Fruit fly (Drosophila melanogaster) whole organism, embryonic: Measurements from ENCODE around the gene CG46430.

ENCODE experiments used
- Adf1 ChIP-seq: fragments of 200-800 bp; sonication (Bioruptor generic); IDR thresholded peaks from 2 replicates; pipeline ENCODE4 v1.3.6; 2022; ENCODE audit warnings: missing biosample characterization, missing genetic modification characterization
- Awh ChIP-seq: fragments of 200-800 bp; sonication (Bioruptor generic); IDR thresholded peaks from 2 replicates; pipeline ENCODE4, ENCODE4 v1.3.6; 2022; ENCODE audit warnings: missing biosample characterization, missing genetic modification characterization
- B-H2 ChIP-seq: fragments of 200-800 bp; sonication (Bioruptor generic); optimal IDR thresholded peaks from 2 replicates; lab custom pipeline; 2018; ENCODE audit warnings: missing biosample characterization, mild to moderate bottlenecking, missing genetic modification characterization
- CG15269 ChIP-seq: fragments of 200-800 bp; sonication (Bioruptor generic); optimal IDR thresholded peaks from 2 replicates; lab custom pipeline; 2018; ENCODE audit warnings: missing biosample characterization, mild to moderate bottlenecking, missing genetic modification characterization, moderate library complexity
- CG16779 ChIP-seq: fragments of 200-800 bp; sonication (Bioruptor generic); IDR thresholded peaks from 2 replicates; pipeline ENCODE4 v1.3.6; 2022; ENCODE audit warnings: missing biosample characterization, missing genetic modification characterization
- CG17361 ChIP-seq: fragments of 200-800 bp; sonication (Bioruptor generic); IDR thresholded peaks from 3 replicates; pipeline ENCODE4 v1.3.6; 2022; ENCODE audit warnings: missing biosample characterization, missing genetic modification characterization
- CG2120 ChIP-seq: fragments of 200-800 bp; sonication (Bioruptor generic); optimal IDR thresholded peaks from 3 replicates; lab custom pipeline; 2016; ENCODE audit warnings: missing biosample characterization, missing genetic modification characterization
- CG2875 ChIP-seq: fragments of 200-800 bp; sonication (Bioruptor generic); optimal IDR thresholded peaks from 2 replicates; lab custom pipeline; 2017; ENCODE audit warnings: missing biosample characterization, mild to moderate bottlenecking, missing genetic modification characterization, missing genetic modification reagents
- CG30403 ChIP-seq: fragments of 200-800 bp; sonication (Bioruptor generic); optimal IDR thresholded peaks from 3 replicates; lab custom pipeline; 2016; ENCODE audit warnings: missing biosample characterization, missing genetic modification characterization
- CG30431 ChIP-seq: fragments of 200-800 bp; sonication (Bioruptor generic); optimal IDR thresholded peaks from 2 replicates; lab custom pipeline; 2017; ENCODE audit warnings: missing biosample characterization, missing genetic modification characterization
- CG31441 ChIP-seq: fragments of 200-800 bp; sonication (Bioruptor generic); IDR thresholded peaks from 2 replicates; pipeline ENCODE4 v1.3.6; 2022; ENCODE audit warnings: missing biosample characterization, missing genetic modification characterization
- CG3407 ChIP-seq: fragments of 200-800 bp; sonication (Bioruptor generic); optimal IDR thresholded peaks from 2 replicates; lab custom pipeline; 2018; ENCODE audit warnings: missing biosample characterization, mild to moderate bottlenecking, missing genetic modification characterization
- CG5245 ChIP-seq: fragments of 200-800 bp; sonication (Bioruptor generic); optimal IDR thresholded peaks from 3 replicates; lab custom pipeline; 2016; ENCODE audit warnings: missing biosample characterization, missing genetic modification characterization
- CG7357 ChIP-seq: fragments of 200-800 bp; sonication (Bioruptor generic); IDR thresholded peaks from 3 replicates; pipeline ENCODE4 v1.3.6; 2022; ENCODE audit warnings: missing biosample characterization, missing genetic modification characterization
- CG8765 ChIP-seq: fragments of 200-800 bp; sonication (Bioruptor generic); IDR thresholded peaks from 2 replicates; pipeline ENCODE4 v1.3.6; 2022; ENCODE audit warnings: missing biosample characterization, missing genetic modification characterization
- CG8924 ChIP-seq: fragments of 200-800 bp; optimal IDR thresholded peaks from 3 replicates; lab custom pipeline; 2019; ENCODE audit warnings: missing biosample characterization, mild to moderate bottlenecking, missing genetic modification characterization, moderate library complexity
- CG8944 ChIP-seq: fragments of 200-800 bp; sonication (Bioruptor generic); optimal IDR thresholded peaks from 3 replicates; lab custom pipeline; 2016; ENCODE audit warnings: missing biosample characterization, missing genetic modification characterization
- CG9437 ChIP-seq: fragments of 200-800 bp; sonication (Bioruptor generic); optimal IDR thresholded peaks from 2 replicates; lab custom pipeline; 2018; ENCODE audit warnings: missing biosample characterization, mild to moderate bottlenecking, missing genetic modification characterization
- Dbx ChIP-seq: fragments of 200-800 bp; sonication (Bioruptor generic); IDR thresholded peaks from 3 replicates; pipeline ENCODE4 v1.3.6; 2022; ENCODE audit warnings: missing biosample characterization, missing genetic modification characterization
- Elba2 ChIP-seq: fragments of 200-800 bp; sonication (Bioruptor generic); optimal IDR thresholded peaks from 3 replicates; lab custom pipeline; 2016; ENCODE audit warnings: missing biosample characterization, missing genetic modification characterization
- Ets65A ChIP-seq: fragments of 200-800 bp; sonication (Bioruptor generic); peaks from one replicate; lab custom pipeline; 2016; ENCODE audit warnings: missing biosample characterization, missing genetic modification characterization
- GATAe ChIP-seq: fragments of 200-800 bp; sonication (Bioruptor generic); conservative IDR thresholded peaks from 2 replicates; pipeline ENCODE4 v1.3.6; 2022; ENCODE audit warnings: missing biosample characterization, missing genetic modification characterization
- HLH54F ChIP-seq: fragments of 200-800 bp; sonication (Bioruptor generic); optimal IDR thresholded peaks from 3 replicates; lab custom pipeline; 2016; ENCODE audit warnings: missing biosample characterization, missing genetic modification characterization
- Hr39 ChIP-seq: fragments of >200 bp; optimal IDR thresholded peaks from 2 replicates; lab custom pipeline; 2017
- Hr51 ChIP-seq, 2 experiments: fragments of 200-800 bp; sonication (Bioruptor generic); optimal IDR thresholded peaks; 2 replicates in 1 of 2; 3 replicates in 1 of 2; lab custom pipeline; 2016 to 2018; ENCODE audit warnings: missing biosample characterization in 2 of 2, missing genetic modification characterization in 2 of 2, mild to moderate bottlenecking in 1 of 2, moderate library complexity in 1 of 2
- Trl ChIP-seq, 3 experiments: fragments of >200 bp in 2 of 3; fragments of 200-800 bp in 1 of 3; sonication (Bioruptor generic) in 1 of 3; optimal IDR thresholded peaks; 2 replicates in 1 of 3; 3 replicates in 2 of 3; lab custom pipeline; 2016 to 2017; ENCODE audit warnings: missing biosample characterization in 1 of 3, missing genetic modification characterization in 1 of 3
- amos ChIP-seq: fragments of 200-800 bp; sonication (Bioruptor generic); IDR thresholded peaks from 2 replicates; pipeline ENCODE4 v1.3.6; 2022; ENCODE audit warnings: missing biosample characterization, missing genetic modification characterization; ENCODE audit not compliant: partially characterized antibody
- br ChIP-seq: fragments of >200 bp; optimal IDR thresholded peaks from 2 replicates; lab custom pipeline; 2017
- cg ChIP-seq: fragments of 200-800 bp; sonication (Bioruptor generic); optimal IDR thresholded peaks from 3 replicates; lab custom pipeline; 2019; ENCODE audit warnings: missing biosample characterization, mild to moderate bottlenecking, missing genetic modification characterization, moderate library complexity
- crp ChIP-seq, 2 experiments: fragments of 200-800 bp; sonication (Bioruptor generic); optimal IDR thresholded peaks; 2 replicates in 1 of 2; 3 replicates in 1 of 2; lab custom pipeline; 2017; ENCODE audit warnings: missing biosample characterization in 2 of 2, missing genetic modification characterization in 2 of 2, mild to moderate bottlenecking in 1 of 2, moderate library complexity in 1 of 2
- da ChIP-seq: fragments of 200-800 bp; sonication (Bioruptor generic); optimal IDR thresholded peaks from 2 replicates; lab custom pipeline; 2016; ENCODE audit warnings: missing biosample characterization, missing genetic modification characterization
- dimm ChIP-seq: fragments of 200-800 bp; sonication (Bioruptor generic); IDR thresholded peaks from 2 replicates; pipeline ENCODE4 v1.3.6; 2022; ENCODE audit warnings: missing biosample characterization, missing genetic modification characterization
- dysf ChIP-seq: fragments of 200-800 bp; sonication (Bioruptor generic); IDR thresholded peaks from 3 replicates; pipeline ENCODE4 v1.3.6; 2022; ENCODE audit warnings: missing biosample characterization, missing genetic modification characterization
- eve ChIP-seq, 2 experiments: fragments of >200 bp; optimal IDR thresholded peaks; 2 replicates each; lab custom pipeline; 2017; ENCODE audit warnings: missing biosample characterization in 2 of 2, missing genetic modification characterization in 2 of 2
- ewg ChIP-seq: fragments of 200-800 bp; sonication (Bioruptor generic); optimal IDR thresholded peaks from 3 replicates; lab custom pipeline; 2017; ENCODE audit warnings: mild to moderate bottlenecking, missing biosample characterization, missing genetic modification reagents, missing genetic modification characterization
- eyg ChIP-seq: fragments of 200-800 bp; sonication (Bioruptor generic); optimal IDR thresholded peaks from 3 replicates; lab custom pipeline; 2016; ENCODE audit warnings: missing biosample characterization, missing genetic modification characterization
- grau ChIP-seq: fragments of 200-800 bp; optimal IDR thresholded peaks from 3 replicates; lab custom pipeline; 2019; ENCODE audit warnings: missing biosample characterization, mild to moderate bottlenecking, missing genetic modification characterization, moderate library complexity
- hb ChIP-seq: fragments of 200-800 bp; sonication (Bioruptor generic); IDR thresholded peaks from 3 replicates; pipeline ENCODE4 v1.3.6; 2022; ENCODE audit warnings: missing biosample characterization, missing genetic modification characterization; ENCODE audit not compliant: partially characterized antibody
- hth ChIP-seq: fragments of >200 bp; optimal IDR thresholded peaks from 2 replicates; lab custom pipeline; 2017; ENCODE audit warnings: inconsistent platforms
- inv ChIP-seq: fragments of 200-800 bp; sonication (Bioruptor generic); IDR thresholded peaks from 2 replicates; pipeline ENCODE4 v1.3.6; 2022; ENCODE audit warnings: missing biosample characterization, missing genetic modification characterization; ENCODE audit not compliant: partially characterized antibody
- nau ChIP-seq: fragments of 200-800 bp; sonication (Bioruptor generic); optimal IDR thresholded peaks from 3 replicates; lab custom pipeline; 2017; ENCODE audit warnings: missing biosample characterization, mild to moderate bottlenecking, missing genetic modification characterization, missing genetic modification reagents
- peb ChIP-seq: fragments of 200-800 bp; sonication (Bioruptor generic); IDR thresholded peaks from 2 replicates; pipeline ENCODE4 v1.3.6; 2022; ENCODE audit warnings: missing biosample characterization, missing genetic modification characterization
- pho ChIP-seq: fragments of 200-800 bp; sonication (Bioruptor generic); optimal IDR thresholded peaks from 2 replicates; lab custom pipeline; 2016; ENCODE audit warnings: missing biosample characterization, missing genetic modification characterization
- sens ChIP-seq: fragments of 200-800 bp; sonication (Bioruptor generic); peaks from one replicate; lab custom pipeline; 2016; ENCODE audit warnings: missing biosample characterization, missing genetic modification characterization
- slp2 ChIP-seq: fragments of 200-800 bp; sonication (Bioruptor generic); optimal IDR thresholded peaks from 2 replicates; lab custom pipeline; 2016; ENCODE audit warnings: missing biosample characterization, missing genetic modification characterization
- sna ChIP-seq: fragments of 200-800 bp; sonication (Bioruptor generic); IDR thresholded peaks from 2 replicates; pipeline ENCODE4 v1.3.6; 2022; ENCODE audit warnings: missing biosample characterization, missing genetic modification characterization; ENCODE audit not compliant: partially characterized antibody
- so ChIP-seq: fragments of 200-800 bp; sonication (Bioruptor generic); IDR thresholded peaks from 3 replicates; pipeline ENCODE4 v1.3.6; 2022; ENCODE audit warnings: missing biosample characterization, missing genetic modification characterization
- twi ChIP-seq: fragments of 200-800 bp; optimal IDR thresholded peaks from 2 replicates; lab custom pipeline; 2019; ENCODE audit warnings: missing biosample characterization, mild to moderate bottlenecking, missing genetic modification characterization, moderate library complexity
- usp ChIP-seq: fragments of >200 bp; optimal IDR thresholded peaks from 2 replicates; lab custom pipeline; 2017; ENCODE audit warnings: missing biosample characterization, missing genetic modification characterization
- wor ChIP-seq: fragments of 200-800 bp; sonication (Bioruptor generic); IDR thresholded peaks from 2 replicates; pipeline ENCODE4 v1.3.6; 2022; ENCODE audit warnings: missing biosample characterization, missing genetic modification characterization

The CG46430 gene

DNA sequence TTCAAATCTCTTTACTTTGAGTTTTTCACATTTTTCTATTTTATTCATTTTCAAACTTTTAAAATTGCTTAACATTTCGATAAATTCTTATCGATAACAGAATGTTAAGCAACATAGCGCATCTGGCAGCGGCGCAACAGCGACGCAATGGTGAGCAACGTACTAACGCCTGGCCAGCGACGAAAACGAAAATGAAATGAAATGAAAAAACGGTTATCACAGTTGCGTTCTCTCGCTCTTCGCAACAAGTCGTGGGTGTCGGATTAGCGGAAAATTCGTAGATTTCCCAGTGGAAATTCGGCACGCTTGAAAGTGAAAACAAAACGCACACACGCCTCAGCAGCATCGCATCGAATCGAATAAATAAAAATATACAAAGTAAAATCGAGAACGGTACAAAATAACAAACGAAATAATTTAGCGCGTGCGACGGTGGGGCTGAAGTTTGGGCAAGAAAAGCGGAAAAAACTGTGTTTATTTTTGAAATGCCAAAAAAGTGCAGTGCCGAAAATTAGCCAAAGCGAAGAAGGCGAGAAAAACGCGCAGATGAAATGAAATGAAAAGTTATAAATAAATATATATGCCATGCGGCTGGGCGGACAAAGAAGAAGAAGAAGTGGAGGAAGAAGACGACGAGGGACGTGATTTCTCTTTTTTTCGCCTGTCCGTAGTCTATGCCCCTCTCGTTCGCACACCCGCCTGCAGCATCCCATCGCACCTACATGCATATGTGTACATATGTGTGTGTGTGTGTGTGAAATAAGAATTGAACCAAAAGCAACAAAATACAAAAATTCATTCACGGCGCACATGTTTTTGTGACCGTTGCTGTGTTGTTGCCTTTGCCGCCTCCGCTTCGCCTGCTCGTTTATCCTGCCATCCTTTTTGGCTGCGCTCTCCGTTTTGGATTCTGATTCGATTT lies 37.7 kb downstream of the CG46430 start (continued):
- TF ChIP-seq dimm (GFP tag; lab: Robert Waterston, UW): no peak
- TF ChIP-seq HLH54F (GFP tag; lab: Kevin White, UChicago): no peak
- no peak for TF ChIP-seq CG17361 (GFP tag; lab: Robert Waterston, UW)
- no peak for TF ChIP-seq CG30403 (GFP tag; lab: Kevin White, UChicago)
- TF ChIP-seq Awh: no peak; the same call in 1 of the 2 replicates
- peak; percentile 81 for TF ChIP-seq cg (GFP tag; lab: Kevin White, UChicago)
- TF ChIP-seq usp: no peak
- no peak for TF ChIP-seq da
- TF ChIP-seq eyg (GFP tag; lab: Kevin White, UChicago): no peak
- no peak for TF ChIP-seq CG16779 (GFP tag; lab: Robert Waterston, UW)
- peak; percentile 9 for TF ChIP-seq nau (GFP tag; lab: Kevin White, UChicago)
- peak; percentile 76 for TF ChIP-seq Elba2
- no peak for TF ChIP-seq hth
- no peak for TF ChIP-seq Trl (optimal IDR thresholded peaks at IDR 0.05; lab: Kevin White, UChicago)
- TF ChIP-seq Trl (GFP tag; optimal IDR thresholded peaks at IDR 0.05; lab: Kevin White, UChicago): no peak
- TF ChIP-seq CG3407: peak; percentile 27
- no peak for TF ChIP-seq hb
- TF ChIP-seq CG9437 (GFP tag; lab: Kevin White, UChicago): no peak
- TF ChIP-seq CG15269 (tag; lab: Kevin White, UChicago): no peak
- TF ChIP-seq Dbx (GFP tag; lab: Robert Waterston, UW): peak; percentile 39; the same call in 1 of the 3 replicates
- TF ChIP-seq br (lab: Kevin White, UChicago): no peak
- no peak for TF ChIP-seq CG8944
- peak; percentile 37 for TF ChIP-seq grau (tag; lab: Kevin White, UChicago)
- no peak for TF ChIP-seq dysf (GFP tag; lab: Robert Waterston, UW)
- peak; percentile 84 for TF ChIP-seq ewg (GFP tag; lab: Kevin White, UChicago)
- peak; percentile 35 for TF ChIP-seq inv (GFP tag; lab: Robert Waterston, UW)
- no peak for TF ChIP-seq CG30431 (GFP tag; lab: Kevin White, UChicago)
- TF ChIP-seq CG31441: no peak; the same call in 1 of the 2 replicates
- 0 out of 2 replicates have a peak, but pooled peaks have one; percentile 53 for TF ChIP-seq CG8765 (GFP tag; lab: Robert Waterston, UW)
- TF ChIP-seq GATAe (GFP tag; lab: Robert Waterston, UW): no peak
- TF ChIP-seq amos (GFP tag; lab: Robert Waterston, UW): peak; percentile 52; the same call in 1 of the 2 replicates
- TF ChIP-seq twi: peak; percentile 48
- TF ChIP-seq Adf1: peak; percentile 37
- peak in 1 of 2 experiments; percentile 35 for TF ChIP-seq eve (GFP tag; optimal IDR thresholded peaks at IDR 0.05; lab: Kevin White, UChicago)
- no peak for TF ChIP-seq crp (GFP tag; optimal IDR thresholded peaks at IDR 0.05; lab: Kevin White, UChicago)
- TF ChIP-seq so (GFP tag; lab: Robert Waterston, UW): no peak
- TF ChIP-seq pho: peak; percentile 2
- no peak for TF ChIP-seq wor (GFP tag; lab: Robert Waterston, UW)
- no peak for TF ChIP-seq Hr51 (GFP tag; optimal IDR thresholded peaks at IDR 0.05; lab: Kevin White, UChicago)
- TF ChIP-seq CG7357 (GFP tag; lab: Robert Waterston, UW): no peak
- TF ChIP-seq CG8924 (tag; lab: Kevin White, UChicago): peak; percentile 25
- peak; percentile 67 for TF ChIP-seq sna
- no peak for TF ChIP-seq slp2
- TF ChIP-seq sens (GFP tag; lab: Kevin White, UChicago): peak; percentile 77
- no peak for TF ChIP-seq Hr39 (lab: Kevin White, UChicago)
- TF ChIP-seq CG5245 (GFP tag; lab: Kevin White, UChicago): no peak
- TF ChIP-seq CG2120 (GFP tag; lab: Kevin White, UChicago): no peak
- no peak for TF ChIP-seq B-H2
- TF ChIP-seq Ets65A: no peak
- no peak; the same call in 1 of the 2 replicates for TF ChIP-seq peb
- TF ChIP-seq CG2875 (GFP tag; lab: Kevin White, UChicago): peak; percentile 10
